Worm (Caenorhabditis elegans): Measurements from ENCODE around the gene ndua-8.
A peak's percentile ranks its signal among the peaks of the same experiment; 100 is the strongest.

The ndua-8 gene

DNA sequence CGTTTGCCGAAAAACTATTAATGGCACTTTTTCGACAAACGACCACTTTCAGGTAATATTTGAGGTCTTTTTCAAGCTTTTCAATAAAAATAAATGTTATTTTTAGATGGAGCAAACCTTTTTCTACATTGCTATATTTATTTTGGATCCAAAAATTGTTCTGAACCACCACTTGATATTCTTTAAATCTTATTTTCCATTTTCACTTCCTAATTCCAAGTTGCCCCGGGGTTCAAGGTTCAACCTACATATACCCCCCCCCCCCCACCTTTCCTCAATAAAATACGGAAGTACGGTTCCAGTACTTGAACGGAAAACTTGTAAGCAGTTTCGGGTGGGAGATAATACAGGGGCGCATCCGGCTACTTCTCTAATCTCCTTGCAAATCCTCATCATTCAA lies 20.3 kb upstream of the ndua-8 start, which contains the start of gene Y54F10AM.6:
Gene Y54F10AM.6, plus strand, starts transcription at position 301 of the 400 bp plus-strand sequence.
- TF ChIP-seq pha-4 (GFP tag; IDR thresholded peaks at IDR 0.05) = no peak
- no peak for TF ChIP-seq pha-4 (tag; optimal IDR thresholded peaks at IDR 0.05)
- 0 out of 2 replicates have a peak, but pooled peaks have one; percentile 45 for TF ChIP-seq dmd-8 (GFP tag; IDR thresholded peaks at IDR 0.05)
- no peak for TF ChIP-seq ces-1 (GFP tag; optimal IDR thresholded peaks at IDR 0.05)

DNA sequence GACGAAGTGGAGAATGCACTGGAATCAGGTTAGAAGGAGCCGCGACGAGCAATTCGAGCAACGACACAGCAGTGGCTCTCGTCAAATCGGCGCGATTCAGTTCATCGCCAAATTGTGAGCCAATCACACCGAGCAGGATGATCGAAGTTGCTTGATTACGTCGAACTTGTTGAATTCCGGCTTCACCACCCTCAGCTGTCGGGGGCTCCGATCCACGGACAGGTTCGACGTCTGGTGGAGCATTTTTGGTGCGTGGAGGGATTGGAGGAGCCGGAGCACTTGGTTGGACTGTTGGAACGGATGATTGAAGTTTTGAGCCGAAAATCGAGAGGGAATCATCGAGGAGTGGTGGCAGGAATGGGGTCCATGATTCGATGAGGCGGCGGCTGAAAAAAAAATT lies 13.4 kb upstream of the ndua-8 start:
- TF ChIP-seq set-16 (GFP tag; IDR thresholded peaks at IDR 0.05) = peak; percentile 60
- TF ChIP-seq mxl-3 (GFP tag; optimal IDR thresholded peaks at IDR 0.05) = no peak

DNA sequence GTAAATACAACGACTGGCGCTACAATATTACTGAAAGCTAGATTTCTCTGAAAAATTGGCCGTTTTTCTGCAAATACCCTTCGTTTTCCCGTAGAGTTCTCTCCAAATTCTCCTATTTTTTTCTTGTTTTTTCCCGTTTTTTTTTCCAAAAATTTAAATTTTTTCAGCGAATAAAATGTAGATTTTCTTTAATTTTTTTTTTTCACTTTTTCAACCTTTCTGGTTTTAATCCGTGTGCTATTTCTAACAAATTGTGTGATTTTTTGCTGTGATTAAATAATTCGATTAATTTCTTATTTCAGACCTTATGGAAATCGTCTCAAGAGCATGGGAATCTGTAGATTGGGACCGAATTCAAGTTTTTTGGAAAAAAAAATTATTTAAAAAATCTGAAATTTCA lies 1.4 kb downstream of the ndua-8 start, which contains the start of gene cone-1:
Gene cone-1, plus strand, starts transcription at position 301 of the 400 bp plus-strand sequence.
- TF ChIP-seq F26F4.8 (GFP tag; conservative IDR thresholded peaks at IDR 0.05) (no peak), nhr-11 (tag; optimal IDR thresholded peaks at IDR 0.05) (no peak), aha-1 (tag) (peak; percentile 27), ceh-82 (tag; optimal IDR thresholded peaks at IDR 0.05) (no peak), rbr-2 (tag; optimal IDR thresholded peaks at IDR 0.05) (no peak), daf-16 (GFP tag; optimal IDR thresholded peaks at IDR 0.05) (no peak), daf-16 (tag; optimal IDR thresholded peaks at IDR 0.05) (no peak)

DNA sequence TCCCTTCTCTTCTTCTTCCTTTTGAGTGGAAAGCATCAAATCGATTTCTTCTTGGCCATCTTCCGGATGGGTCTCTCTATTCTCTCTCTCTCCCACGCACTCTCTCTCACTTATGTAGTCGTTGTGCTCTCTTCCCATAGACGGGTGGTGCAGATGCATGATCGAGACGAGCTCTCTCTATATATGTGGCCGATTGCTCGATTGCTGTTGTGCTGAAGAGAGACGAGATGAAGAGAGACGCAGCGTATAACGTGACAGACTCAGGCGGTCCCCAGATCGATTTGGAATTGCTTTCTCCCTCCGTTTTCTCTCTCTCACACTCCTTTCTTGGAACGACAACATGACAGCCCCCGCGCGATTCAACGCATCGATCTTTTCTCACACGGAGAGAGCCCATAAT lies 3.9 kb downstream of the ndua-8 start:
- TF ChIP-seq set-16 (GFP tag; IDR thresholded peaks at IDR 0.05) = peak; percentile 44; the same call in 1 of the 2 replicates
- no peak for TF ChIP-seq daf-12 (tag; optimal IDR thresholded peaks at IDR 0.05)
- TF ChIP-seq php-3 (GFP tag; IDR thresholded peaks at IDR 0.05) = no peak
- no peak for TF ChIP-seq gei-8 (GFP tag; optimal IDR thresholded peaks at IDR 0.05)
- no peak for TF ChIP-seq lin-13 (GFP tag; optimal IDR thresholded peaks at IDR 0.05)
- no peak for TF ChIP-seq spr-3 (GFP tag; optimal IDR thresholded peaks at IDR 0.05)
- peak; percentile 44 for TF ChIP-seq mep-1 (tag; optimal IDR thresholded peaks at IDR 0.05)
- no peak for TF ChIP-seq madf-9 (GFP tag; conservative IDR thresholded peaks at IDR 0.05)
- TF ChIP-seq jun-1 (tag; optimal IDR thresholded peaks at IDR 0.05) = no peak
- peak in 1 of 2 experiments; percentile 14 for TF ChIP-seq hif-1 (tag; optimal IDR thresholded peaks at IDR 0.05)
- TF ChIP-seq hlh-11 (tag; optimal IDR thresholded peaks at IDR 0.05) = no peak
- TF ChIP-seq hlh-30 (tag; optimal IDR thresholded peaks at IDR 0.05; ENCODE audit: insufficient read depth) = peak; percentile 88
- TF ChIP-seq hmg-1.1 (GFP tag; IDR thresholded peaks at IDR 0.05) = peak; percentile 31; the same call in 1 of the 2 replicates
- no peak for TF ChIP-seq daf-16 (GFP tag; optimal IDR thresholded peaks at IDR 0.05)
- TF ChIP-seq daf-16 (tag; optimal IDR thresholded peaks at IDR 0.05) = no peak
- no peak for TF ChIP-seq tra-1 (GFP tag; IDR thresholded peaks at IDR 0.05)
- TF ChIP-seq unc-39 (tag; optimal IDR thresholded peaks at IDR 0.05) = no peak
- TF ChIP-seq lin-39 (tag; optimal IDR thresholded peaks at IDR 0.05) = no peak
- TF ChIP-seq rbr-2 (tag; optimal IDR thresholded peaks at IDR 0.05) = peak; percentile 65
- TF ChIP-seq lin-15B (tag; optimal IDR thresholded peaks at IDR 0.05) = no peak
- TF ChIP-seq R02D3.7 (tag; optimal IDR thresholded peaks at IDR 0.05) = no peak
- peak in 1 of 2 experiments; percentile 45 for TF ChIP-seq mdl-1 (tag; optimal IDR thresholded peaks at IDR 0.05)
- no peak for TF ChIP-seq lir-3 (tag; optimal IDR thresholded peaks at IDR 0.05)
- TF ChIP-seq Y5F2A.4 (GFP tag; optimal IDR thresholded peaks at IDR 0.05) = no peak
- no peak for TF ChIP-seq fos-1 (tag; optimal IDR thresholded peaks at IDR 0.05)
- TF ChIP-seq F37D6.2 (tag; optimal IDR thresholded peaks at IDR 0.05) = peak; percentile 77
- TF ChIP-seq unc-62 (GFP tag; optimal IDR thresholded peaks at IDR 0.05 in 1 of 2) = peak in 1 of 2 experiments; percentile 49
- TF ChIP-seq unc-62 (tag; optimal IDR thresholded peaks at IDR 0.05) = no peak
- TF ChIP-seq sdz-12 (GFP tag; optimal IDR thresholded peaks at IDR 0.05) = no peak
- no peak for TF ChIP-seq mes-2 (tag; optimal IDR thresholded peaks at IDR 0.05; ENCODE audit: poor library complexity, severe bottlenecking)
- TF ChIP-seq zfp-2 (tag; optimal IDR thresholded peaks at IDR 0.05) = no peak
- peak; percentile 41 to 63 for TF ChIP-seq lsy-2 (tag; optimal IDR thresholded peaks at IDR 0.05)
- no peak for TF ChIP-seq spr-1 (tag; optimal IDR thresholded peaks at IDR 0.05)
- TF ChIP-seq nhr-28 (tag; optimal IDR thresholded peaks at IDR 0.05) = no peak

Measured in whole organism, L4 larva.